Worm (Caenorhabditis elegans) whole organism, early embryonic: ENCODE measurements around the gene ptr-22.

Source experiments
- B0310.2 ChIP-seq: sonication (generic microtip); optimal IDR thresholded peaks from 2 replicates; lab custom pipeline; 2016; ENCODE audit warnings: mild to moderate bottlenecking, missing genetic modification characterization, missing compliant biosample characterization
- F13C5.2 ChIP-seq: sonication (generic microtip); optimal IDR thresholded peaks from 2 replicates; lab custom pipeline; 2017; ENCODE audit warnings: mild to moderate bottlenecking, missing genetic modification characterization, inconsistent platforms, missing compliant biosample characterization
- aly-1 ChIP-seq: sonication (generic microtip); optimal IDR thresholded peaks from 2 replicates; lab custom pipeline; 2016; ENCODE audit warnings: missing genetic modification characterization, missing compliant biosample characterization
- ama-1 ChIP-seq: fragments of 150-350 bp; optimal IDR thresholded peaks from 2 replicates; lab custom pipeline; 2014
- ceh-13 ChIP-seq: fragments of 200-800 bp; sonication (Bioruptor generic); optimal IDR thresholded peaks from 2 replicates; lab custom pipeline; 2018; ENCODE audit warnings: mild to moderate bottlenecking, missing genetic modification characterization, missing compliant biosample characterization
- ceh-36 ChIP-seq: sonication (generic microtip); optimal IDR thresholded peaks from 2 replicates; lab custom pipeline; 2016; ENCODE audit warnings: missing genetic modification characterization, inconsistent platforms, missing compliant biosample characterization
- ets-7 ChIP-seq: sonication (generic microtip); optimal IDR thresholded peaks from 2 replicates; lab custom pipeline; 2016; ENCODE audit warnings: missing genotype, missing genetic modification characterization, missing compliant biosample characterization
- flt-1 ChIP-seq: fragments of 200-800 bp; sonication (Bioruptor generic); IDR thresholded peaks from 2 replicates; pipeline ENCODE4 v1.3.6; 2022; ENCODE audit warnings: missing genetic modification characterization, missing compliant biosample characterization
- hmbx-1 ChIP-seq: sonication (generic microtip); optimal IDR thresholded peaks from 2 replicates; lab custom pipeline; 2016; ENCODE audit warnings: mild to moderate bottlenecking, missing genetic modification characterization, missing compliant biosample characterization
- hmg-4 ChIP-seq: fragments of 200-800 bp; sonication (Bioruptor generic); optimal IDR thresholded peaks from 2 replicates; lab custom pipeline; 2018; ENCODE audit warnings: mild to moderate bottlenecking, missing genetic modification characterization, missing compliant biosample characterization
- hnd-1 ChIP-seq: sonication (generic microtip); optimal IDR thresholded peaks from 2 replicates; lab custom pipeline; 2016; ENCODE audit warnings: missing genetic modification characterization, missing compliant biosample characterization
- pes-1 ChIP-seq: fragments of 200-800 bp; sonication (Bioruptor generic); IDR thresholded peaks from 2 replicates; pipeline ENCODE4 v1.3.6; 2022; ENCODE audit warnings: missing genetic modification reagents, missing genetic modification characterization, missing compliant biosample characterization
- scrt-1 ChIP-seq: fragments of 200-800 bp; sonication (Bioruptor generic); IDR thresholded peaks from 2 replicates; pipeline ENCODE4 v1.3.6; 2022; ENCODE audit warnings: missing genetic modification characterization, missing compliant biosample characterization
- sea-1 ChIP-seq: fragments of 200-800 bp; sonication (Bioruptor generic); conservative IDR thresholded peaks from 2 replicates; pipeline ENCODE4 v1.3.6; 2022; ENCODE audit warnings: missing genetic modification characterization, missing compliant biosample characterization
- tbx-11 ChIP-seq: fragments of 200-800 bp; sonication (Bioruptor generic); IDR thresholded peaks from 2 replicates; pipeline ENCODE4 v1.3.6; 2022; ENCODE audit warnings: missing genetic modification characterization, missing compliant biosample characterization
- tbx-37 ChIP-seq: fragments of 200-800 bp; sonication (Bioruptor generic); conservative IDR thresholded peaks from 2 replicates; pipeline ENCODE4 v1.3.6; 2022; ENCODE audit warnings: missing genetic modification reagents, missing genetic modification characterization, missing compliant biosample characterization
- tra-4 ChIP-seq: sonication (generic microtip); optimal IDR thresholded peaks from 2 replicates; lab custom pipeline; 2017; ENCODE audit warnings: missing genetic modification characterization, missing compliant biosample characterization

Gene ptr-22

ce11 chrV:18960072-18960471, 28.9 kb upstream of the ptr-22 start, which contains the start of gene ztf-20:
Gene ztf-20 (minus strand): TSS chrV:18960172.
- TF ChIP-seq hnd-1 (tag; lab: Kevin White, UChicago) (no peak), tra-4 (tag; lab: Kevin White, UChicago) (no peak), ceh-36 (tag; lab: Kevin White, UChicago) (no peak), sea-1 (no peak), hmg-4 (GFP tag; lab: Kevin White, UChicago) (no peak), tbx-37 (GFP tag; lab: Robert Waterston, UW) (no peak), scrt-1 (GFP tag; lab: Robert Waterston, UW) (no peak), flt-1 (no peak), ceh-13 (GFP tag; lab: Kevin White, UChicago) (no peak), ets-7 (tag; lab: Kevin White, UChicago) (no peak), pes-1 (no peak), F13C5.2 (tag; lab: Kevin White, UChicago) (no peak), tbx-11 (GFP tag; lab: Robert Waterston, UW) (no peak), hmbx-1 (tag; lab: Kevin White, UChicago) (no peak)

- TF ChIP-seq tbx-37 (GFP tag; lab: Robert Waterston, UW) (no peak), B0310.2 (tag; lab: Kevin White, UChicago) (no peak), hmbx-1 (tag; lab: Kevin White, UChicago) (no peak), ets-7 (tag; lab: Kevin White, UChicago) (no peak), hnd-1 (tag; lab: Kevin White, UChicago) (no peak), hmg-4 (GFP tag; lab: Kevin White, UChicago) (no peak), pes-1 (no peak), scrt-1 (GFP tag; lab: Robert Waterston, UW) (no peak), ceh-13 (GFP tag; lab: Kevin White, UChicago) (no peak), tbx-11 (GFP tag; lab: Robert Waterston, UW) (no peak), aly-1 (tag; lab: Kevin White, UChicago) (no peak), tra-4 (tag; lab: Kevin White, UChicago) (no peak), flt-1 (no peak)
Measured at ce11 chrV:18957267-18957843, 26.2 kb upstream of the ptr-22 start, which contains the start of gene hrg-10. Gene hrg-10 (minus strand): TSS chrV:18957317.

DNA sequence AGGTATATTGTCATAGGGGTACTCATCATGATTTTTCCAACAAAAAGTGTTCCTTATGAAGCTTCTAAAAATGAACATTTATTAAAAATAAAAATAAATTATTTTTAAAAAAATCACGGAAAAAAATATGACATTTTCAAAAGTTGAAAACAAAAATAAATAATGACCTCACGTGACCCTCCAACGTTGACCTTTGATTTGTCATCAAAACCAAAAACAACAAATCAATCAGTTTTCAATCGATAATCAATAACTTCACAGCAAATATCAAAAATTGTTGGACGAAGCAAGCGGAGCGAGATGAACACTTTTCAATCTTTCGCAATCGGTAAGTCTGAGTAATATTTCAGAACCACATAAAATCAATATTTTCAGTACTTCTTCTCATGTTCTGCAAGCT, 9.2 kb upstream of the ptr-22 start, which contains the start of gene Y80D3A.8:
TSS of gene Y80D3A.8 (plus strand) at position 301 of the 400 bp plus-strand sequence.
- TF ChIP-seq pes-1, result no peak
- TF ChIP-seq ceh-13 (GFP tag; lab: Kevin White, UChicago), result no peak
- TF ChIP-seq B0310.2 (tag; lab: Kevin White, UChicago), result no peak
- no peak for TF ChIP-seq F13C5.2 (tag; lab: Kevin White, UChicago)
- no peak for TF ChIP-seq hmbx-1 (tag; lab: Kevin White, UChicago)

DNA sequence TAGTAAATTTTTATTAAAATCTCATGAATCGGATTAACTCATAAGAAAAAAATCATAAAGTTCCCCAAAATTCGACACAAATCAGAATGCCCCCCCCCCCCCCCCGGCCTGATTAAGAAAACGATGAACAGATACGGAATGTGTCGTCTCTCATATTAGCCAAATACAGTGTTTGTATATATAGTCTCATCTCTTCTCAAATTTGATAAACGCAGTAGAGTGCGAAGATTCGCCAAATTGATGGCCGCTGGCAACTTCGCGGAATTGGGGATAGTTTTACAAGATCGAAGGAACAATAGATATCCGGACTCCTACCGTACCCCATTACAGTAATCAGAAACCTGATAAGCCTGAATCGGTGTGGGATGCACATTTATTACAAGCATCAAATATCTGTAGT, 6.4 kb upstream of the ptr-22 start:
- TF ChIP-seq hnd-1 (tag; lab: Kevin White, UChicago) (no peak), ceh-36 (tag; lab: Kevin White, UChicago) (no peak), scrt-1 (GFP tag; lab: Robert Waterston, UW) (no peak)

ce11 chrV:18934539-18934938, 3.4 kb upstream of the ptr-22 start:
- TF ChIP-seq ceh-36 (tag; lab: Kevin White, UChicago) (no peak), sea-1 (no peak)

ce11 chrV:18930748-18931147, 431 bp downstream of the ptr-22 start:
- TF ChIP-seq aly-1 (tag; lab: Kevin White, UChicago), result no peak
- no peak for TF ChIP-seq scrt-1 (GFP tag; lab: Robert Waterston, UW)
- TF ChIP-seq ceh-13 (GFP tag; lab: Kevin White, UChicago), result no peak
- TF ChIP-seq ceh-36 (tag; lab: Kevin White, UChicago), result no peak
- TF ChIP-seq ets-7 (tag; lab: Kevin White, UChicago), result no peak
- TF ChIP-seq hmbx-1 (tag; lab: Kevin White, UChicago), result no peak
- no peak for TF ChIP-seq pes-1
- no peak for TF ChIP-seq F13C5.2 (tag; lab: Kevin White, UChicago)
- no peak for TF ChIP-seq tra-4 (tag; lab: Kevin White, UChicago)

ce11 chrV:18917396-18917795, 13.8 kb downstream of the ptr-22 start:
- TF ChIP-seq tbx-11 (GFP tag; lab: Robert Waterston, UW), result no peak
- no peak for TF ChIP-seq hmbx-1 (tag; lab: Kevin White, UChicago)
- TF ChIP-seq ceh-13 (GFP tag; lab: Kevin White, UChicago), result no peak
- TF ChIP-seq ceh-36 (tag; lab: Kevin White, UChicago), result no peak
- no peak for TF ChIP-seq F13C5.2 (tag; lab: Kevin White, UChicago)
- TF ChIP-seq hnd-1 (tag; lab: Kevin White, UChicago), result no peak
- no peak for TF ChIP-seq hmg-4 (GFP tag; lab: Kevin White, UChicago)

DNA sequence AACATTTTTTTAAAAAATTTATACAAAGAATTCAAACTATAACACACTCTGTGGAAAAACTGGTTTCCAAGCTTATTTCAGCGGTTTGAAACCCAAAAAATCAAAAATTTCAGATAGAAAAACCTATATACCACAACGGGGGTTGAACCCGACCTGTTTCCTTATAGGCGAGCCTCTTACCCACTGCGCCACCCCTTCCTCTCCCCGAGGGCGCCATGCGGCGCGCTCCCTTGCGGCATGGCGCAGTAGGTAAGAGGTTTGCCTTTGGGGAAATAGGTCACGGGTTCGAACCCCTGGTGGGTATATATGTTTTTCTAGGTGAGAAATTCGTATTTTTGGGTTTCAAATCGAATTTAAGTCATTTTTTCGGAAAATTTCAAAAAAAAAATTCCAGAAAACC, 18.1 kb downstream of the ptr-22 start:
- no peak for TF ChIP-seq aly-1 (tag; lab: Kevin White, UChicago)
- no peak for TF ChIP-seq sea-1
- no peak for TF ChIP-seq hmg-4 (GFP tag; lab: Kevin White, UChicago)
- no peak for TF ChIP-seq ceh-13 (GFP tag; lab: Kevin White, UChicago)
- no peak for TF ChIP-seq tbx-37 (GFP tag; lab: Robert Waterston, UW)
- no peak for TF ChIP-seq hnd-1 (tag; lab: Kevin White, UChicago)
- TF ChIP-seq B0310.2 (tag; lab: Kevin White, UChicago), result no peak
- no peak for TF ChIP-seq pes-1
- TF ChIP-seq hmbx-1 (tag; lab: Kevin White, UChicago), result no peak
- no peak for TF ChIP-seq F13C5.2 (tag; lab: Kevin White, UChicago)
- no peak for TF ChIP-seq ets-7 (tag; lab: Kevin White, UChicago)
- TF ChIP-seq ama-1, result no peak
- no peak for TF ChIP-seq flt-1
- TF ChIP-seq tbx-11 (GFP tag; lab: Robert Waterston, UW), result no peak
- no peak for TF ChIP-seq scrt-1 (GFP tag; lab: Robert Waterston, UW)
